Worm (Caenorhabditis elegans) whole organism, young adult: Measurements from ENCODE around the gene C05C10.3.
A peak's percentile ranks its signal among the peaks of the same experiment; 100 is the strongest.

Source experiments
- B0019.2 ChIP-seq: fragments of 200-800 bp; sonication (Bioruptor generic); conservative IDR thresholded peaks from 2 replicates; pipeline ENCODE4 v1.3.6; 2022; ENCODE audit warnings: missing genetic modification reagents, missing genetic modification characterization, missing compliant biosample characterization
- B0261.1 ChIP-seq: sonication (generic microtip); optimal IDR thresholded peaks from 2 replicates; lab custom pipeline; 2016; ENCODE audit warnings: mild to moderate bottlenecking, missing genetic modification characterization, moderate library complexity, missing compliant biosample characterization
- D2030.7 ChIP-seq: fragments of 200-800 bp; sonication (Bioruptor generic); IDR thresholded peaks from 2 replicates; pipeline ENCODE4 v1.3.6; 2022; ENCODE audit warnings: missing genetic modification reagents, missing genetic modification characterization, missing compliant biosample characterization
- F10E7.11 ChIP-seq: sonication (generic microtip); optimal IDR thresholded peaks from 2 replicates; lab custom pipeline; 2017; ENCODE audit warnings: mild to moderate bottlenecking, missing genetic modification characterization, moderate library complexity, missing compliant biosample characterization
- F22D6.2 ChIP-seq: sonication (generic microtip); optimal IDR thresholded peaks from 2 replicates; lab custom pipeline; 2016; ENCODE audit warnings: mild to moderate bottlenecking, missing genetic modification characterization, missing compliant biosample characterization
- F39B2.1 ChIP-seq: fragments of 200-800 bp; sonication (Bioruptor generic); IDR thresholded peaks from 2 replicates; pipeline ENCODE4 v1.3.6; 2022; ENCODE audit warnings: missing genetic modification reagents, missing genetic modification characterization, missing compliant biosample characterization
- F49E8.2 ChIP-seq: sonication (generic microtip); optimal IDR thresholded peaks from 3 replicates; lab custom pipeline; 2017; ENCODE audit warnings: missing genetic modification characterization, mild to moderate bottlenecking, missing compliant biosample characterization, antibody characterized with exemption, moderate library complexity; ENCODE audit not compliant: insufficient read depth
- F57A8.1 ChIP-seq: fragments of 200-800 bp; sonication (Bioruptor generic); optimal IDR thresholded peaks from 2 replicates; lab custom pipeline; 2018; ENCODE audit warnings: mild to moderate bottlenecking, missing genetic modification characterization, moderate library complexity, missing compliant biosample characterization
- T26A5.8 ChIP-seq: sonication (generic microtip); optimal IDR thresholded peaks from 2 replicates; lab custom pipeline; 2016; ENCODE audit warnings: missing genetic modification characterization, missing compliant biosample characterization
- Y53F4B.3 ChIP-seq: fragments of 200-800 bp; sonication (Bioruptor generic); IDR thresholded peaks from 2 replicates; pipeline ENCODE4 v1.3.6; 2022; ENCODE audit warnings: missing genetic modification reagents, missing genetic modification characterization, missing compliant biosample characterization
- Y53G8AR.9 ChIP-seq: fragments of 200-800 bp; sonication (Bioruptor generic); conservative IDR thresholded peaks from 2 replicates; pipeline ENCODE4 v1.3.6; 2022; ENCODE audit warnings: missing genetic modification reagents, missing genetic modification characterization, missing compliant biosample characterization
- Y67H2A.10 ChIP-seq: fragments of 200-800 bp; sonication (Bioruptor generic); conservative IDR thresholded peaks from 2 replicates; pipeline ENCODE4 v1.3.6; 2022; ENCODE audit warnings: missing genetic modification reagents, missing genetic modification characterization, missing compliant biosample characterization
- akir-1 ChIP-seq: fragments of 200-800 bp; sonication (Bioruptor generic); optimal IDR thresholded peaks from 2 replicates; lab custom pipeline; 2018; ENCODE audit warnings: mild to moderate bottlenecking, missing genetic modification characterization, moderate library complexity, missing compliant biosample characterization
- athp-1 ChIP-seq: sonication (generic microtip); optimal IDR thresholded peaks from 2 replicates; lab custom pipeline; 2017; ENCODE audit warnings: mild to moderate bottlenecking, missing genetic modification characterization, missing compliant biosample characterization
- attf-3 ChIP-seq: fragments of 200-800 bp; sonication (Bioruptor generic); conservative IDR thresholded peaks from 2 replicates; pipeline ENCODE4 v1.3.6; 2022; ENCODE audit warnings: missing genetic modification reagents, missing genetic modification characterization, missing compliant biosample characterization
- ccch-3 ChIP-seq: fragments of 200-800 bp; sonication (Bioruptor generic); optimal IDR thresholded peaks from 2 replicates; lab custom pipeline; 2018; ENCODE audit warnings: mild to moderate bottlenecking, missing genetic modification characterization, missing compliant biosample characterization
- ceh-100 ChIP-seq: fragments of 200-800 bp; sonication (Bioruptor generic); IDR thresholded peaks from 2 replicates; pipeline ENCODE4 v1.3.6; 2022; ENCODE audit warnings: missing genetic modification reagents, missing genetic modification characterization, missing compliant biosample characterization
- chd-7 ChIP-seq: sonication (generic microtip); optimal IDR thresholded peaks from 2 replicates; lab custom pipeline; 2016; ENCODE audit warnings: mild to moderate bottlenecking, missing genetic modification characterization, moderate library complexity, missing compliant biosample characterization
- dox-1 ChIP-seq: fragments of 200-800 bp; sonication (Bioruptor generic); IDR thresholded peaks from 2 replicates; pipeline ENCODE4 v1.3.6; 2022; ENCODE audit warnings: missing genetic modification reagents, missing genetic modification characterization, missing compliant biosample characterization
- dpl-1 ChIP-seq: fragments of 150-350 bp; optimal IDR thresholded peaks from 2 replicates; lab custom pipeline; 2014; ENCODE audit warnings: missing biosample characterization, missing genetic modification reagents, missing genetic modification characterization
- ekl-4 ChIP-seq: fragments of 200-800 bp; sonication (Bioruptor generic); IDR thresholded peaks from 2 replicates; pipeline ENCODE4 v1.3.6; 2022; ENCODE audit warnings: missing genetic modification reagents, missing genetic modification characterization, missing compliant biosample characterization
- fkh-3 ChIP-seq: sonication (generic microtip); optimal IDR thresholded peaks from 2 replicates; lab custom pipeline; 2016; ENCODE audit warnings: mild to moderate bottlenecking, missing genetic modification characterization, missing compliant biosample characterization
- hlh-26 ChIP-seq: fragments of 200-800 bp; sonication (Bioruptor generic); conservative IDR thresholded peaks from 2 replicates; pipeline ENCODE4 v1.3.6; 2022; ENCODE audit warnings: missing genetic modification reagents, missing genetic modification characterization, missing compliant biosample characterization
- hmg-1.2 ChIP-seq: fragments of 200-800 bp; sonication (Bioruptor generic); IDR thresholded peaks from 2 replicates; pipeline ENCODE4 v1.3.6; 2022; ENCODE audit warnings: missing genetic modification reagents, missing genetic modification characterization, missing compliant biosample characterization
- hrde-1 ChIP-seq: sonication (generic microtip); optimal IDR thresholded peaks from 2 replicates; lab custom pipeline; 2016; ENCODE audit warnings: missing genetic modification characterization, mild to moderate bottlenecking, missing compliant biosample characterization, moderate library complexity, missing genotype, missing genetic modification reagents, borderline replicate concordance
- lin-35 ChIP-seq, 3 experiments: fragments of 150-350 bp in 2 of 3; sonication (generic microtip) in 1 of 3; optimal IDR thresholded peaks; 2 replicates each; lab custom pipeline; 2014 to 2018; ENCODE audit warnings: missing biosample characterization in 3 of 3, missing genetic modification characterization in 3 of 3, missing genetic modification reagents in 3 of 3
- lin-40 ChIP-seq: sonication (generic microtip); optimal IDR thresholded peaks from 2 replicates; lab custom pipeline; 2016; ENCODE audit warnings: missing genetic modification characterization, mild to moderate bottlenecking, missing compliant biosample characterization, missing genotype, missing genetic modification reagents
- lir-1 ChIP-seq: fragments of 200-800 bp; sonication (Bioruptor generic); conservative IDR thresholded peaks from 2 replicates; pipeline ENCODE4 v1.3.6; 2022; ENCODE audit warnings: missing genetic modification reagents, missing genetic modification characterization, missing compliant biosample characterization
- madf-3 ChIP-seq: fragments of 200-800 bp; sonication (Bioruptor generic); IDR thresholded peaks from 2 replicates; pipeline ENCODE4 v1.3.6; 2022; ENCODE audit warnings: missing genetic modification reagents, missing genetic modification characterization, missing compliant biosample characterization
- mel-28 ChIP-seq: sonication (generic microtip); optimal IDR thresholded peaks from 2 replicates; lab custom pipeline; 2016; ENCODE audit warnings: borderline replicate concordance, mild to moderate bottlenecking, missing genetic modification characterization, missing compliant biosample characterization
- mes-4 ChIP-seq: sonication (generic microtip); optimal IDR thresholded peaks from 2 replicates; lab custom pipeline; 2016; ENCODE audit warnings: missing genotype, missing genetic modification characterization, missing compliant biosample characterization
- nfya-1 ChIP-seq: sonication (generic microtip); optimal IDR thresholded peaks from 2 replicates; lab custom pipeline; 2017; ENCODE audit warnings: antibody characterized with exemption, missing compliant biosample characterization, missing genetic modification characterization, borderline replicate concordance; ENCODE audit not compliant: insufficient read depth
- nhr-120 ChIP-seq: fragments of 200-800 bp; sonication (Bioruptor generic); IDR thresholded peaks from 2 replicates; pipeline ENCODE4 v1.3.6; 2022; ENCODE audit warnings: missing genetic modification characterization, missing compliant biosample characterization
- nhr-179 ChIP-seq: sonication (generic microtip); optimal IDR thresholded peaks from 2 replicates; lab custom pipeline; 2016; ENCODE audit warnings: mild to moderate bottlenecking, missing genetic modification characterization, missing compliant biosample characterization
- nhr-80 ChIP-seq: sonication (generic microtip); optimal IDR thresholded peaks from 2 replicates; lab custom pipeline; 2016; ENCODE audit warnings: missing genetic modification characterization, missing compliant biosample characterization
- pbrm-1 ChIP-seq: fragments of 200-800 bp; sonication (Bioruptor generic); IDR thresholded peaks from 2 replicates; pipeline ENCODE4 v1.3.6; 2022; ENCODE audit warnings: missing genetic modification reagents, missing genetic modification characterization, missing compliant biosample characterization
- repo-1 ChIP-seq: sonication (generic microtip); optimal IDR thresholded peaks from 2 replicates; lab custom pipeline; 2017; ENCODE audit warnings: mild to moderate bottlenecking, missing genetic modification characterization, missing compliant biosample characterization
- sea-2 ChIP-seq: fragments of 200-800 bp; sonication (Bioruptor generic); IDR thresholded peaks from 2 replicates; pipeline ENCODE4 v1.3.6; 2022; ENCODE audit warnings: missing genetic modification characterization, missing compliant biosample characterization
- snpc-1.1 ChIP-seq: sonication (generic microtip); optimal IDR thresholded peaks from 2 replicates; lab custom pipeline; 2017; ENCODE audit warnings: missing genetic modification characterization, mild to moderate bottlenecking, missing compliant biosample characterization, antibody characterized with exemption, moderate library complexity, missing genotype, missing genetic modification reagents; ENCODE audit not compliant: insufficient read depth
- snpc-3.4 ChIP-seq: sonication (generic microtip); optimal IDR thresholded peaks from 2 replicates; lab custom pipeline; 2017; ENCODE audit warnings: missing genetic modification characterization, mild to moderate bottlenecking, missing compliant biosample characterization, antibody characterized with exemption, moderate library complexity, missing genotype, missing genetic modification reagents
- snpc-4 ChIP-seq, 5 experiments: fragments of 150-350 bp in 1 of 5; sonication (generic microtip) in 4 of 5; optimal IDR thresholded peaks; 2 replicates each; lab custom pipeline; 2014 to 2018; ENCODE audit warnings: missing genetic modification characterization in 5 of 5, missing biosample characterization in 3 of 5, antibody characterized with exemption in 2 of 5, mild to moderate bottlenecking in 2 of 5, missing compliant biosample characterization in 2 of 5, missing genotype in 2 of 5, moderate library complexity in 2 of 5, missing genetic modification reagents in 1 of 5
- somi-1 ChIP-seq: fragments of 200-800 bp; sonication (Bioruptor generic); optimal IDR thresholded peaks from 2 replicates; lab custom pipeline; 2018; ENCODE audit warnings: mild to moderate bottlenecking, missing genetic modification characterization, missing compliant biosample characterization
- tlf-1 ChIP-seq: fragments of 200-800 bp; sonication (Bioruptor generic); optimal IDR thresholded peaks from 2 replicates; lab custom pipeline; 2018; ENCODE audit warnings: mild to moderate bottlenecking, missing genetic modification characterization, missing compliant biosample characterization
- unc-130 ChIP-seq: sonication (generic microtip); optimal IDR thresholded peaks from 2 replicates; lab custom pipeline; 2016; ENCODE audit warnings: missing genetic modification reagents, missing genetic modification characterization, missing compliant biosample characterization
- unc-62 ChIP-seq: fragments of 150-350 bp; optimal IDR thresholded peaks from 2 replicates; lab custom pipeline; 2014; ENCODE audit warnings: missing biosample characterization, missing genetic modification reagents, missing genetic modification characterization
- ztf-25 ChIP-seq: fragments of 200-800 bp; sonication (Bioruptor generic); IDR thresholded peaks from 2 replicates; pipeline ENCODE4 v1.3.6; 2022; ENCODE audit warnings: missing genetic modification reagents, missing genetic modification characterization, missing compliant biosample characterization
- ztf-28 ChIP-seq: fragments of 200-800 bp; sonication (Bioruptor generic); IDR thresholded peaks from 2 replicates; pipeline ENCODE4 v1.3.6; 2022; ENCODE audit warnings: missing genetic modification reagents, missing genetic modification characterization, missing compliant biosample characterization

The C05C10.3 gene

ce11 chrII:9940430-9940829 is 3.7 kb upstream of the C05C10.3 start, which contains the start of gene ufd-3 (continued):
- TF ChIP-seq repo-1 (tag; lab: Kevin White, UChicago) = peak; percentile 1
- TF ChIP-seq unc-62 = no peak
- no peak for TF ChIP-seq sea-2 (GFP tag; lab: Robert Waterston, UW)
- no peak for TF ChIP-seq nhr-120
- peak; percentile 58 for TF ChIP-seq ceh-100
- TF ChIP-seq T26A5.8 (tag; lab: Kevin White, UChicago) = no peak
- TF ChIP-seq dpl-1 (GFP tag; lab: Kevin White, UChicago) = peak; percentile 91
- TF ChIP-seq akir-1 (GFP tag; lab: Kevin White, UChicago) = peak; percentile 24
- TF ChIP-seq F10E7.11 (tag; lab: Kevin White, UChicago) = peak; percentile 25
- no peak for TF ChIP-seq F39B2.1
- TF ChIP-seq attf-3 (GFP tag; lab: Robert Waterston, UW) = peak; percentile 92
- no peak for TF ChIP-seq snpc-1.1 (tag; lab: Kevin White, UChicago)
- TF ChIP-seq snpc-3.4 (tag; lab: Kevin White, UChicago) = peak; percentile 58
- TF ChIP-seq ccch-3 (GFP tag; lab: Kevin White, UChicago) = peak; percentile 72
- TF ChIP-seq snpc-4 (GFP tag; optimal IDR thresholded peaks at IDR 0.05; lab: Kevin White, UChicago) = peak; percentile 5
- peak; percentile 9 to 34 (median 24) for TF ChIP-seq snpc-4 (tag; optimal IDR thresholded peaks at IDR 0.05; lab: Kevin White, UChicago)
- peak; percentile 37 for TF ChIP-seq F22D6.2 (tag; lab: Kevin White, UChicago)
- TF ChIP-seq madf-3 (GFP tag; lab: Robert Waterston, UW) = 0 out of 2 replicates have a peak, but pooled peaks have one; percentile 59
- no peak for TF ChIP-seq F49E8.2 (tag; lab: Kevin White, UChicago)
- TF ChIP-seq hrde-1 (tag; lab: Kevin White, UChicago) = peak; percentile 15
- peak; percentile 75 for TF ChIP-seq ekl-4 (GFP tag; lab: Robert Waterston, UW)
- no peak for TF ChIP-seq hlh-26 (GFP tag; lab: Robert Waterston, UW)
- no peak for TF ChIP-seq Y53G8AR.9 (GFP tag; lab: Robert Waterston, UW)
- TF ChIP-seq B0019.2 (GFP tag; lab: Robert Waterston, UW) = no peak
- TF ChIP-seq athp-1 = peak; percentile 64
- TF ChIP-seq mel-28 (tag; lab: Kevin White, UChicago) = no peak
- no peak for TF ChIP-seq mes-4 (tag; lab: Kevin White, UChicago)
- no peak for TF ChIP-seq B0261.1 (tag; lab: Kevin White, UChicago)
- peak; percentile 45 for TF ChIP-seq tlf-1 (GFP tag; lab: Kevin White, UChicago)
- no peak for TF ChIP-seq F57A8.1
- peak; percentile 65 for TF ChIP-seq D2030.7 (GFP tag; lab: Robert Waterston, UW)
- no peak for TF ChIP-seq ztf-28
- TF ChIP-seq lin-35 (GFP tag; optimal IDR thresholded peaks at IDR 0.05; lab: Kevin White, UChicago) = peak; percentile 40 to 96 (median 44)
- TF ChIP-seq lir-1 (GFP tag; lab: Robert Waterston, UW) = 0 out of 2 replicates have a peak, but pooled peaks have one; percentile 30
- peak; percentile 72 for TF ChIP-seq dox-1 (GFP tag; lab: Robert Waterston, UW)
- TF ChIP-seq pbrm-1 = peak; percentile 54; the same call in 1 of the 2 replicates
- TF ChIP-seq nfya-1 = no peak
- TF ChIP-seq Y53F4B.3 (GFP tag; lab: Robert Waterston, UW) = no peak
- TF ChIP-seq unc-130 (GFP tag; lab: Kevin White, UChicago) = peak; percentile 90
- TF ChIP-seq somi-1 (GFP tag; lab: Kevin White, UChicago) = peak; percentile 51
- TF ChIP-seq ztf-25 (GFP tag; lab: Robert Waterston, UW) = peak; percentile 65; the same call in 1 of the 2 replicates
- no peak for TF ChIP-seq lin-40 (tag; lab: Kevin White, UChicago)
- TF ChIP-seq fkh-3 = no peak
- peak; percentile 33 for TF ChIP-seq nhr-80 (tag; lab: Kevin White, UChicago)
- TF ChIP-seq nhr-179 (tag; lab: Kevin White, UChicago) = no peak
- TF ChIP-seq chd-7 (tag; lab: Kevin White, UChicago) = no peak
- peak; percentile 42 for TF ChIP-seq hmg-1.2
- TF ChIP-seq Y67H2A.10 (GFP tag; lab: Robert Waterston, UW) = peak; percentile 45; the same call in 1 of the 2 replicates
